Fruit fly (Drosophila melanogaster) whole organism, adult: ENCODE data around the gene GstD6.

Source experiments
- CG12768 ChIP-seq: fragments of 200-800 bp; sonication (Bioruptor generic); optimal IDR thresholded peaks from 2 replicates; lab custom pipeline; 2017; ENCODE audit warnings: missing biosample characterization, missing genetic modification characterization, mild to moderate bottlenecking, moderate library complexity, missing genetic modification reagents
- CG33017 ChIP-seq: fragments of 200-800 bp; sonication (Bioruptor generic); optimal IDR thresholded peaks from 2 replicates; lab custom pipeline; 2018; ENCODE audit warnings: missing biosample characterization, mild to moderate bottlenecking, missing genetic modification characterization, moderate library complexity
- CG7101 ChIP-seq: fragments of 200-800 bp; sonication (Bioruptor generic); optimal IDR thresholded peaks from 2 replicates; lab custom pipeline; 2018; ENCODE audit warnings: missing biosample characterization, mild to moderate bottlenecking, missing genetic modification characterization, moderate library complexity
- Clk ChIP-seq: fragments of 200-800 bp; sonication (Bioruptor generic); optimal IDR thresholded peaks from 2 replicates; lab custom pipeline; 2017; ENCODE audit warnings: missing biosample characterization, missing genetic modification characterization
- cic ChIP-seq: fragments of 200-800 bp; sonication (Bioruptor generic); optimal IDR thresholded peaks from 2 replicates; lab custom pipeline; 2017; ENCODE audit warnings: missing biosample characterization, mild to moderate bottlenecking, missing genetic modification characterization, moderate library complexity
- kay ChIP-seq: fragments of 200-800 bp; sonication (Bioruptor generic); peaks from one replicate; lab custom pipeline; 2016; ENCODE audit warnings: missing biosample characterization, missing genetic modification characterization, borderline replicate concordance
- tj ChIP-seq: fragments of 200-800 bp; sonication (Bioruptor generic); optimal IDR thresholded peaks from 3 replicates; lab custom pipeline; 2017; ENCODE audit warnings: missing biosample characterization, mild to moderate bottlenecking, missing genetic modification characterization, moderate library complexity

- TF ChIP-seq cic (no peak), kay (GFP tag; lab: Kevin White, UChicago) (no peak), tj (GFP tag; lab: Kevin White, UChicago) (no peak), CG33017 (tag; lab: Kevin White, UChicago) (no peak), Clk (GFP tag; lab: Kevin White, UChicago) (no peak), CG12768 (GFP tag; lab: Kevin White, UChicago) (no peak), CG7101 (no peak)
These were observed 47.1 kb downstream of the GstD6 start for dm6 chr3R:12423997-12424396.
